Fruit fly (Drosophila melanogaster) whole organism, larva: ENCODE measurements around the gene SmE.

Experiments used
- noc ChIP-seq: fragments of 200-800 bp; sonication (Bioruptor generic); optimal IDR thresholded peaks from 3 replicates; lab custom pipeline; 2019; ENCODE audit warnings: missing biosample characterization, mild to moderate bottlenecking, missing genetic modification characterization, moderate library complexity

Gene SmE

DNA sequence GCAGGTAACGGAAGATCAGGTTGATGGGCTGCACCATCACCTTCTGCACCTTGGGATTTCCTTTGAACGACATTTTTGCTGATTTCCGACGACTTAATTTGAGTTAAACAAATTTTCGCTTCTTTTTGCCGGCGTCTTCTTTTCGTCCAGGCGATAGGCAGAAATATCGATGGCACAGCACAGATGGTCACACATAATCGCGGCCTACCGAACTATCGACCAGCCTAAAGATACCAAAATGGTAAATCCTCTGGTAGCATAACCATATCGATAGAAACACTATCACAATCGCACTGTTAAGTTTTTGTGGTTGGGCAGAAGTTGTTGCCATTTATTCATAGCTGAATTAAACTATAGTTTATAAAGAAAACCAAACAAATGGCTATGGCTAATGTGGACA is at the start of gene SmE, which contains the start of gene CG34132:
SmE (minus strand) TSS at position 180 of the 400 bp plus-strand sequence.
CG34132 (plus strand) TSS at position 233 of the 400 bp plus-strand sequence.
- no peak for TF ChIP-seq noc (tag; lab: Kevin White, UChicago)

DNA sequence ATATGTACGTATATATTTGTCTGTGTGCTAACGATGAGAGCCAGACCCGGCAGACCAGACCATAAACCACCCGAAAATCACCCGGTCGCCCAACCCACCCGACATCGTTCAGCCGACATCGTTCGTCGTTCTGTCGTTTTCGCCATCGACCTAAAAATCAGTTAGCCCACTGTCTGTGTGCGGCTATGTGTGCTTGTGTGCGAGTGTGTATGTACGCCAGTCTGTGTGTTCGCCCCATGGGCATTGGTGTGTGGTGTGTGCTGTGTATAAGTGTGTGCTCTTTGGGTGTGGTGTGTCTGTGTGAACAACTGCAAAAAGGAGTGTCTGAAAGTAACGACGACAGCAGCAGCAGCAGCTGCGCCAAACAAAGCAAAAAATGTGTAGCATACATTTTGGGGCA is 47.9 kb upstream of the SmE start:
- TF ChIP-seq noc (tag; lab: Kevin White, UChicago): no peak

- TF ChIP-seq noc (tag; lab: Kevin White, UChicago): peak; percentile 9
These were observed 47.0 kb upstream of the SmE start for dm6 chr2L:7932091-7932769.

DNA sequence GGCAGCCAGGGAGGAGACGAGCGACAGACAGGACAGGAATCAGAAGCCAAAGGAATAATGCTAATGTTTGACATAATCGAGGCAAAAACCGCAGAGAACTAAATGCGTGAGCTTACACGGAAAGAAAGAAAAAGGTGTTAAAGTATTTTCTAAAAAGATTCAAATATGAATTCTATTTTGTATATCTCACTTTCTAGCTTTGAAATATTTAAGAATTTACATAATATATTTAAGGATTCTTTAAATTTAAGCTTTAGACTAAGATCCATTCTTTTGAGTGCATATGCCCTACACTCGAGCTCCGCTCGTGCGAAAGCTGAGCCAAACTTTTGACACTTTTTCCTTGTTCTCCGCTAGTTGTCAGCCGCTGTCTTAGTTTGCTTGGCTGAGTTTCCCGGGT is 46.0 kb upstream of the SmE start:
- TF ChIP-seq noc (tag; lab: Kevin White, UChicago): no peak

DNA sequence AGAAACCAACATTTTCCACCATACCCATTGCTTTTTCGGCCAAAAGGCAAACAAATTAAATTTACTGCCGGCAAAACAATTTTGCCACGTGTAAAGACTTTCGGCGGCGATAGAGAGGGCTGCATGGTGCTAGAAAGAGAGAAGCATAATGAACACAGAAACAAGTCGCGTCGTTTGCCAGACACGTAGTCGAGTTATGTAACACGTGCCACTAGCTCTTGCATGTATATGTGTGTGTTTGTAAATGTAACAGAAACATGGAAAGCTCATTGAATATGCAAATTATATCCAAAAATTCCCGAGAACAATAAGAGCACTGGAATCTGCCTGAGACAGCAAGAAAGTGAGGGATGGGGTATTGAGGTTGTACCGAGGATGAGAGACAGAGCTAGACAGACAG is 45.5 kb upstream of the SmE start:
- no peak for TF ChIP-seq noc (tag; lab: Kevin White, UChicago)

dm6 chr2L:7926288-7927061 is 41.2 kb upstream of the SmE start:
- TF ChIP-seq noc (tag; lab: Kevin White, UChicago): peak; percentile 68

DNA sequence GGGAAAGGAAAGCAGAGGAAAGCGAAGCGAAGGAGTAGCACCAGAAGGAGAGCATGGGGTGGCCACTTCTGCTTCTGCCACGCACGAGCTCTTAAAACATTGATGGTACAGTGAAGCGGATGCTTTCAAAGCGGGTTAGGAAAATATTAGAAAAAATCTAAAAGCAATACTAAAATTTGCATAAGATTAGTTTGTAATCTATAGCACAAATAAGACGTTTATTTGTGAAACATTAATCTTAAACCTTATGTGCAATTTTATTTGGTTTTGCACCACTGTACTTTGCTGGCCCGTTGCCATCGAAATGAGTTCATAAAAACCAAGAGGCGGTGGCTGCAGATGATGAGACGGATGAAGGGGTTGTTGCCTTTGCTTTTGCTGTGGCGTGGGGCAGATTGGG is 40.1 kb upstream of the SmE start:
- TF ChIP-seq noc (tag; lab: Kevin White, UChicago): peak; percentile 61

DNA sequence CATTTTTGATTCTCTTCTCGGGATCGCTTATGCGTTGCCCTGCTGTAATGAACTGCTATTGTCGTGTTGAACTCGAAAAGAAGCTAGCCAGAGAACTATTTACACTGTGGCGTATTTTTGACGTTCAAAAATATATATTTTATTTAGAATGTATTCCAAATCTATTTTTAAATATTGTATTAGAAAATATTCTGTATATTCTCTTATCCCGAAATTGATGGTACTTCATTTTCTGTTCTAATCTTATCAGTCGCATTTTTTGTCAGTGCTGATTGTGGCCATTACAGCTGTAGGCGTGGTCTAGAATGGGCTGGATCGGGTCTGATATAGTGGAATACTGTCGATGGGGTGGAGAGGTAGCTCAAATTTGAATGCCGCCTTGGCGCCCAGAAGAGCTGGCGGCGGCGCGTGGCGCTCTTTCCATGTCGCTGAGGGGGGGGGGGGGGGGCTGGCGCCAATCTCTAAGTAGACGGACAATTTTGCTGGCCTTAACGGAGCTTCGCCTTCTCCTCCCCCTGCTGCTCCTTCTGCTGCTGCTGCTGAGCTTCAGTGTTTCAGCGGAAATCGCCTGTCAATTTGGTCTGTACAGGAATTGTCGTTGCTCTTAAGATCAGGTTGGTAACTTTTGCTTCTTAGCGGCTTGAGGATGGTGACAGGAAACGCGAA is 38.5 kb upstream of the SmE start:
- no peak for TF ChIP-seq noc (tag; lab: Kevin White, UChicago)

DNA sequence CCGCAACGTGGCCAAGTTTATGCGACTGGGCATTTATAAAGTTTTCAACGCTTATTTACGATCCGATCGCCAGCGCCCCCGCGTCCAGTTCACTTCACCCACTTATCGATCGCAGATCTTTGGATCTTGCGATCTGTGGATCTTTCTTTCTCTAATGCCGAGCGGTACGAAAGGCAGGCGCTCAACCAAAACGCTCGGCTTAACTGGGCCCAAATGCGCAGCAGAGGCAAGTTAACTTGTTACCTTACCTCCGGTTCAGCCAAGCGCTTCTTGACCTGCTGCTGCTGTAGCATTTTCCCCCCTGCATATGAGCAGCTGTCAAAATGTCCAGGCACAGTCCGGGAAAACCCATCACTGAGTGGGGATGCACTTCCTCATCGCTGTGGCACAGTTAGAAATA is 36.8 kb upstream of the SmE start:
- TF ChIP-seq noc (tag; lab: Kevin White, UChicago): no peak

- no peak for TF ChIP-seq noc (tag; lab: Kevin White, UChicago)
These were observed 35.3 kb upstream of the SmE start for dm6 chr2L:7920590-7920989.

- no peak for TF ChIP-seq noc (tag; lab: Kevin White, UChicago)
These were observed 33.5 kb upstream of the SmE start for dm6 chr2L:7918770-7919169.

DNA sequence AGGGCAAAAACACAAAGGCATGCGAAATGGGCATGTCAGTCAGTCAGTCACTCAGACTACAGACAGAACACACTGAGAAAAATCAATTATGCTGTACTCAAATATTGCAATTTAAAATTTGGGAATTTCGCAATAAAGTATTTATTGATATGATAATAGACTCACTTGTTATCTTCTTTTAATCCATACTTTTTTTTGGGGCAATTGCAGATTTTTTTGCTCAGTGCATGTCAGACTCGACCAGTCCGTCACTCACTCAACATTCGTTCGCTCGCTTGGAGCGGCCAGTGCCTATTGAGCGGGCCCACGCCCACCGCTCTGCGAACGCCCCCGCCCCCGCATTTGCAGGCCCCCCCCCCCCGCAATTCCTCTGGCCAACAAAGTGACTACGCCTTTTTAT is 31.1 kb upstream of the SmE start:
- TF ChIP-seq noc (tag; lab: Kevin White, UChicago): peak; percentile 41

DNA sequence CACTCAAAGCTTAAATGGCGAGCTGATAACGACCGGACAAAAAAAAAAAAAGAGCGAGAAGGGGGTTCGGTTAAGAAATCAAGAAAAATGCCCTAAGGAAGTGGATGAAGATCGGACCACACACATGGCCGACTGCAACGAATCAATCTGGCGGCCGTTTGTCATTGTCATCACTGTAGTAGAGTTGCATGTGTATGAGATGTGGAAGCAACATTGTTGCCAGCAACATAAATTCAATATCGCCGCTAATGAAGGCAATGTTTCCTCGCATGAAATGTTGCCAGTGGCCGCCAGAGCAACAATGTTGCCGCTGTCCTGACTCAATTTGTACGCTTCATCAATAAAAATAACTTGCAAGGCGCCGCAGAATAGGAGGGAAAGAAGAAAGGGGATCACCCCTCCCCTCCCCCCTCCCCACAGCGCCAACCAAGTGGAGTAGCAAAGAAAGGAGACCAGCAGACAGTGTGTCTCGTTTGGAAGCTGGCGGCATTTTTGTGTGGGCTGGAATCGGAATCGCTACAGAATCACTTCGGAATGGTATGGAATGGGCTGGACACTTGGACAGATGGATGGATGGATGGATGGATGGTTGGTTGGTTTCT is 29.8 kb upstream of the SmE start:
- TF ChIP-seq noc (tag; lab: Kevin White, UChicago): no peak

DNA sequence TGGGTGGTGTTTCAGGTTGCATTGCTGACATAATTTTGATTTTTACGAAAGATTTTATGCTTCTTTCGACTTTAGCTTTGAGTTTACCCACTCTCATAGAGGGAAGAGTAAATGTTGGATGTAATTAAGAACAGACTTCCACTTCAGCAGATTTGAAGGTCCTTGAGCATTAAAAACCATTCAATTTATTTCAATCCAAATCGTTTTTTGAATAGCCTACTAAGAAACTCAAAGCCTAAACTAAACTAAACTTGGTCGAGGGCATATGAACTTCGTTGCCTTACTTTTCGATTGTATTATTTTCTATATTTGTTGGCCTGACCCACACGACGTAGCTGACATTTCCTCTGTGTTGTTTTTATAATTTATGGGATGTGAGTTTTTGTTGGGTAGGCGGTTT is 27.6 kb upstream of the SmE start:
- no peak for TF ChIP-seq noc (tag; lab: Kevin White, UChicago)

DNA sequence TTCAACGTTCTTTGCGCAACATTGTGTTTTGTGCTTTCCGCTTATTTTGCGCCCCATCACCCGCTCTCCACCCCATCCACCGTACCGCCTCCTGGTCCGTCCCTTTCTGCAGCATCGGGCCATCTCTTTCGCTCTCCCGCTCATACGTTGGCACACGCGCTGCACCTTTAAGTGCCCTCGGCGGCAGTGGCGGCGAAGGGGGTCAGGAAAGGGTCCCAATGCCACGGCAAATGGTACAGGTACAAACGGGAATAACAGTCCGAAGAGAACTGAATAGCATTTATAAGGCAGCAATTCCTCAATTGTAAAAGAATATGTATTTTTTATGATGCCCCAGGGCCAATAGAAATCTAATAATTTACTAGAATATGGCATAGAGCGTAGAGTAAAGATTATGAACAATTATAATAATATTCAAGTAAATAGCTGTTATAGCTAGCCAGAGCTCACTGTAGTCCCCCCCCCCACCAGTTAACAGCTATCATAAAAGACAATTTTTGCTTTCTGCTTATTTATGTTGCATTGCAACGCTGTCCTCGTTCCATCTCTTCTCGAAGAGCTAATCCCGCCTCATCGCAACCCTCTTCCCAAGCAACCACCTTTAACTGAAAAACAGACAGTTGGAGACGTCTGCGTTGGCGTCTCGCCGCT is 26.1 kb upstream of the SmE start:
- TF ChIP-seq noc (tag; lab: Kevin White, UChicago): no peak
